Worm (Caenorhabditis elegans) whole organism, L1 larva: Measurements from ENCODE around the gene F12A10.9.

Experiments used
- C04F5.9 ChIP-seq: sonication (generic microtip); optimal IDR thresholded peaks from 2 replicates; lab custom pipeline; 2016; ENCODE audit warnings: missing genetic modification characterization, missing compliant biosample characterization
- C16A3.4 ChIP-seq: fragments of 150-350 bp; optimal IDR thresholded peaks from 2 replicates; lab custom pipeline; 2014; ENCODE audit warnings: missing biosample characterization, missing genetic modification characterization
- Y116A8C.19 ChIP-seq: sonication (generic microtip); optimal IDR thresholded peaks from 2 replicates; lab custom pipeline; 2016; ENCODE audit warnings: missing compliant biosample characterization, missing genetic modification characterization, borderline replicate concordance
- aha-1 ChIP-seq: fragments of 150-350 bp; optimal IDR thresholded peaks from 2 replicates; lab custom pipeline; 2014; ENCODE audit warnings: missing biosample characterization, missing genetic modification characterization
- alr-1 ChIP-seq: fragments of 200-800 bp; sonication (Bioruptor generic); optimal IDR thresholded peaks from 2 replicates; lab custom pipeline; 2018; ENCODE audit warnings: borderline replicate concordance, mild to moderate bottlenecking, missing genetic modification characterization, missing compliant biosample characterization
- aly-2 ChIP-seq: fragments of 150-350 bp; optimal IDR thresholded peaks from 2 replicates; lab custom pipeline; 2014; ENCODE audit warnings: missing biosample characterization, missing genetic modification characterization
- ama-1 ChIP-seq: fragments of 150-350 bp; optimal IDR thresholded peaks from 2 replicates; lab custom pipeline; 2014
- blmp-1 ChIP-seq: fragments of 150-350 bp; optimal IDR thresholded peaks from 2 replicates; lab custom pipeline; 2014; ENCODE audit warnings: missing biosample characterization, missing genetic modification characterization
- ceh-82 ChIP-seq, 3 experiments: fragments of 150-350 bp in 1 of 3; sonication (generic microtip) in 2 of 3; optimal IDR thresholded peaks; 2 replicates each; lab custom pipeline; 2014 to 2017; ENCODE audit warnings: missing biosample characterization in 3 of 3, missing genetic modification characterization in 3 of 3
- ceh-88 ChIP-seq: fragments of 200-800 bp; sonication (Bioruptor generic); IDR thresholded peaks from 2 replicates; pipeline ENCODE4 v1.3.6; 2022; ENCODE audit warnings: missing genetic modification characterization, missing compliant biosample characterization
- ceh-90 ChIP-seq: sonication (generic microtip); optimal IDR thresholded peaks from 2 replicates; lab custom pipeline; 2016; ENCODE audit warnings: missing genetic modification characterization, missing compliant biosample characterization
- ces-1 ChIP-seq: fragments of 150-350 bp; optimal IDR thresholded peaks from 2 replicates; lab custom pipeline; 2014; ENCODE audit warnings: missing biosample characterization, missing genetic modification reagents, missing genetic modification characterization
- efl-1 ChIP-seq, 4 experiments: fragments of 150-350 bp; optimal IDR thresholded peaks in 3 of 4; peaks in 1 of 4; 1 replicate in 1 of 4; 2 replicates in 3 of 4; lab custom pipeline; 2014; ENCODE audit warnings: missing biosample characterization in 2 of 4, missing genetic modification characterization in 2 of 4, missing genetic modification reagents in 2 of 4
- efl-3 ChIP-seq: fragments of 200-800 bp; sonication (Bioruptor generic); optimal IDR thresholded peaks from 2 replicates; lab custom pipeline; 2018; ENCODE audit warnings: mild to moderate bottlenecking, missing genetic modification characterization, missing compliant biosample characterization
- egl-13 ChIP-seq: sonication (generic microtip); optimal IDR thresholded peaks from 2 replicates; lab custom pipeline; 2016; ENCODE audit warnings: missing genotype, missing genetic modification reagents, missing genetic modification characterization, missing compliant biosample characterization
- egl-27 ChIP-seq, 2 experiments: fragments of 150-350 bp in 1 of 2; sonication (generic microtip); optimal IDR thresholded peaks; 3 replicates each; lab custom pipeline; 2017 to 2018; ENCODE audit warnings: missing biosample characterization in 2 of 2, missing genetic modification characterization in 2 of 2, missing genetic modification reagents in 2 of 2
- ets-5 ChIP-seq: fragments of 200-800 bp; sonication (Bioruptor generic); IDR thresholded peaks from 2 replicates; pipeline ENCODE4 v1.3.6; 2022; ENCODE audit warnings: missing genetic modification characterization, missing compliant biosample characterization
- fkh-10 ChIP-seq: sonication (generic microtip); optimal IDR thresholded peaks from 2 replicates; lab custom pipeline; 2017; ENCODE audit warnings: missing biosample characterization, missing genetic modification reagents, missing genetic modification characterization
- fkh-8 ChIP-seq: sonication (generic microtip); optimal IDR thresholded peaks from 2 replicates; lab custom pipeline; 2016; ENCODE audit warnings: mild to moderate bottlenecking, missing genetic modification characterization, missing compliant biosample characterization
- grh-1 ChIP-seq: fragments of 200-800 bp; sonication (Bioruptor generic); IDR thresholded peaks from 2 replicates; pipeline ENCODE4 v1.3.6; 2022; ENCODE audit warnings: missing genetic modification reagents, missing genetic modification characterization, missing compliant biosample characterization
- hlh-17 ChIP-seq: fragments of 200-800 bp; sonication (Bioruptor generic); optimal IDR thresholded peaks from 2 replicates; lab custom pipeline; 2018; ENCODE audit warnings: missing genetic modification characterization, mild to moderate bottlenecking, missing compliant biosample characterization, moderate library complexity, borderline replicate concordance
- hpl-2 ChIP-seq: fragments of 150-350 bp; optimal IDR thresholded peaks from 2 replicates; lab custom pipeline; 2014; ENCODE audit warnings: missing biosample characterization, missing genetic modification reagents, missing genetic modification characterization
- irx-1 ChIP-seq: sonication (generic microtip); optimal IDR thresholded peaks from 2 replicates; lab custom pipeline; 2016; ENCODE audit warnings: missing genetic modification characterization, missing compliant biosample characterization
- lin-13 ChIP-seq: fragments of 150-350 bp; optimal IDR thresholded peaks from 2 replicates; lab custom pipeline; 2014; ENCODE audit warnings: missing biosample characterization, missing genetic modification reagents, missing genetic modification characterization
- lin-14 ChIP-seq: fragments of 200-800 bp; sonication (Bioruptor generic); optimal IDR thresholded peaks from 2 replicates; lab custom pipeline; 2018; ENCODE audit warnings: mild to moderate bottlenecking, missing genetic modification characterization, moderate library complexity, missing compliant biosample characterization
- lin-15B ChIP-seq: fragments of 150-350 bp; sonication (generic microtip); optimal IDR thresholded peaks from 3 replicates; lab custom pipeline; 2014; ENCODE audit warnings: missing biosample characterization, missing genetic modification characterization
- lin-35 ChIP-seq, 2 experiments: fragments of 150-350 bp; optimal IDR thresholded peaks; 2 replicates each; lab custom pipeline; 2014; ENCODE audit warnings: missing biosample characterization in 2 of 2, missing genetic modification characterization in 2 of 2, missing genetic modification reagents in 2 of 2
- lin-39 ChIP-seq: fragments of 150-350 bp; optimal IDR thresholded peaks from 2 replicates; lab custom pipeline; 2014; ENCODE audit warnings: missing biosample characterization, missing genetic modification reagents, missing genetic modification characterization
- mab-9 ChIP-seq: fragments of 200-800 bp; sonication (Bioruptor generic); IDR thresholded peaks from 2 replicates; pipeline ENCODE4 v1.3.6; 2022; ENCODE audit warnings: missing genetic modification reagents, missing genetic modification characterization, missing compliant biosample characterization
- mef-2 ChIP-seq: fragments of 150-350 bp; optimal IDR thresholded peaks from 2 replicates; lab custom pipeline; 2014; ENCODE audit warnings: missing biosample characterization, missing genetic modification characterization
- mep-1 ChIP-seq: fragments of 150-350 bp; optimal IDR thresholded peaks from 2 replicates; lab custom pipeline; 2014; ENCODE audit warnings: missing biosample characterization, missing genetic modification characterization
- nhr-11 ChIP-seq: fragments of 150-350 bp; optimal IDR thresholded peaks from 2 replicates; lab custom pipeline; 2014; ENCODE audit warnings: missing biosample characterization, missing genetic modification characterization
- nhr-12 ChIP-seq: sonication (generic microtip); optimal IDR thresholded peaks from 2 replicates; lab custom pipeline; 2017; ENCODE audit warnings: missing biosample characterization, missing genetic modification characterization
- nhr-237 ChIP-seq: fragments of 150-350 bp; optimal IDR thresholded peaks from 2 replicates; lab custom pipeline; 2014; ENCODE audit warnings: missing biosample characterization, missing genetic modification characterization
- nhr-28 ChIP-seq: fragments of 150-350 bp; optimal IDR thresholded peaks from 2 replicates; lab custom pipeline; 2014; ENCODE audit warnings: missing biosample characterization, missing genetic modification characterization
- nhr-47 ChIP-seq: sonication (generic microtip); optimal IDR thresholded peaks from 2 replicates; lab custom pipeline; 2016; ENCODE audit warnings: mild to moderate bottlenecking, missing genetic modification characterization, moderate library complexity, missing compliant biosample characterization
- nhr-71 ChIP-seq: sonication (generic microtip); optimal IDR thresholded peaks from 2 replicates; lab custom pipeline; 2016; ENCODE audit warnings: mild to moderate bottlenecking, missing genetic modification characterization, moderate library complexity, missing compliant biosample characterization
- nhr-76 ChIP-seq: sonication (generic microtip); optimal IDR thresholded peaks from 2 replicates; lab custom pipeline; 2017; ENCODE audit warnings: missing biosample characterization, missing genetic modification characterization
- pag-3 ChIP-seq: sonication (generic microtip); optimal IDR thresholded peaks from 2 replicates; lab custom pipeline; 2017; ENCODE audit warnings: missing genetic modification characterization, mild to moderate bottlenecking, missing compliant biosample characterization, antibody characterized with exemption, borderline replicate concordance; ENCODE audit not compliant: insufficient read depth
- pax-3 ChIP-seq: fragments of 200-800 bp; sonication (Bioruptor generic); optimal IDR thresholded peaks from 2 replicates; lab custom pipeline; 2018; ENCODE audit warnings: mild to moderate bottlenecking, missing genetic modification characterization, moderate library complexity, missing compliant biosample characterization
- pqm-1 ChIP-seq: sonication (generic microtip); optimal IDR thresholded peaks from 3 replicates; lab custom pipeline; 2017; ENCODE audit warnings: missing biosample characterization, missing genetic modification characterization
- rnt-1 ChIP-seq: sonication (generic microtip); optimal IDR thresholded peaks from 2 replicates; lab custom pipeline; 2016; ENCODE audit warnings: mild to moderate bottlenecking, missing genetic modification characterization, moderate library complexity, missing compliant biosample characterization
- skn-1 ChIP-seq: fragments of 150-350 bp; optimal IDR thresholded peaks from 2 replicates; lab custom pipeline; 2014; ENCODE audit warnings: missing biosample characterization, missing genetic modification characterization
- snpc-4 ChIP-seq: fragments of 150-350 bp; optimal IDR thresholded peaks from 2 replicates; lab custom pipeline; 2014; ENCODE audit warnings: missing biosample characterization, missing genetic modification characterization
- sptf-1 ChIP-seq: fragments of 150-350 bp; optimal IDR thresholded peaks from 2 replicates; lab custom pipeline; 2014; ENCODE audit warnings: missing biosample characterization, missing genetic modification characterization
- swsn-7 ChIP-seq: sonication (generic microtip); optimal IDR thresholded peaks from 2 replicates; lab custom pipeline; 2016; ENCODE audit warnings: missing genetic modification characterization, missing compliant biosample characterization
- tlp-1 ChIP-seq: fragments of 150-350 bp; optimal IDR thresholded peaks from 2 replicates; lab custom pipeline; 2014; ENCODE audit warnings: missing biosample characterization, missing genetic modification characterization
- unc-130 ChIP-seq: fragments of 150-350 bp; optimal IDR thresholded peaks from 2 replicates; lab custom pipeline; 2017; ENCODE audit warnings: missing biosample characterization, missing genetic modification characterization, inconsistent platforms
- unc-86 ChIP-seq: sonication (generic microtip); optimal IDR thresholded peaks from 2 replicates; lab custom pipeline; 2016; ENCODE audit warnings: missing genetic modification characterization, missing compliant biosample characterization
- vab-15 ChIP-seq: sonication (generic microtip); optimal IDR thresholded peaks from 2 replicates; lab custom pipeline; 2017; ENCODE audit warnings: missing genotype, mild to moderate bottlenecking, missing genetic modification characterization, missing compliant biosample characterization
- xbp-1 ChIP-seq: sonication (generic microtip); optimal IDR thresholded peaks from 2 replicates; lab custom pipeline; 2016; ENCODE audit warnings: missing genetic modification characterization, missing compliant biosample characterization
- zag-1 ChIP-seq: fragments of 150-350 bp; optimal IDR thresholded peaks from 2 replicates; lab custom pipeline; 2014; ENCODE audit warnings: missing biosample characterization, missing genetic modification characterization
- zip-4 ChIP-seq: fragments of 200-800 bp; sonication (Bioruptor generic); optimal IDR thresholded peaks from 2 replicates; lab custom pipeline; 2018; ENCODE audit warnings: mild to moderate bottlenecking, missing genetic modification characterization, moderate library complexity, missing compliant biosample characterization
- ztf-11 ChIP-seq, 2 experiments: sonication (generic microtip); optimal IDR thresholded peaks; 2 replicates each; lab custom pipeline; 2016 to 2017; ENCODE audit warnings: missing genetic modification characterization in 2 of 2, missing biosample characterization in 1 of 2, missing compliant biosample characterization in 1 of 2

The F12A10.9 gene

ce11 chrII:5544145-5544515, 45.6 kb downstream of the F12A10.9 start:
- TF ChIP-seq mep-1 (tag; lab: Kevin White, UChicago) (no peak), ama-1 (lab: Kevin White, UChicago) (peak; percentile 97), zag-1 (tag; lab: Kevin White, UChicago) (no peak), nhr-12 (no peak), irx-1 (no peak), nhr-76 (tag; lab: Kevin White, UChicago) (peak; percentile 9), lin-35 (GFP tag; optimal IDR thresholded peaks at IDR 0.05; lab: Kevin White, UChicago) (peak; percentile 15 to 59), lin-13 (GFP tag; lab: Kevin White, UChicago) (peak; percentile 31), C04F5.9 (tag; lab: Kevin White, UChicago) (peak; percentile 57), egl-27 (tag; optimal IDR thresholded peaks at IDR 0.05; lab: Kevin White, UChicago) (no peak), nhr-11 (tag; lab: Kevin White, UChicago) (no peak), pag-3 (tag; lab: Kevin White, UChicago) (no peak), aha-1 (tag; lab: Kevin White, UChicago) (no peak), ceh-82 (tag; optimal IDR thresholded peaks at IDR 0.05; lab: Kevin White, UChicago) (peak in 1 of 3 experiments; percentile 29), lin-39 (tag; lab: Kevin White, UChicago) (peak; percentile 70), mab-9 (GFP tag; lab: Robert Waterston, UW) (no peak), pax-3 (tag; lab: Kevin White, UChicago) (no peak), lin-14 (peak; percentile 32), efl-3 (no peak), fkh-10 (GFP tag; lab: Kevin White, UChicago) (no peak), hpl-2 (no peak), rnt-1 (tag; lab: Kevin White, UChicago) (peak; percentile 91), hlh-17 (GFP tag; lab: Kevin White, UChicago) (no peak), tlp-1 (tag; lab: Kevin White, UChicago) (no peak), fkh-8 (tag; lab: Kevin White, UChicago) (no peak), grh-1 (GFP tag; lab: Robert Waterston, UW) (no peak), swsn-7 (tag; lab: Kevin White, UChicago) (peak; percentile 95), sptf-1 (tag; lab: Kevin White, UChicago) (no peak), unc-130 (no peak), nhr-28 (no peak), ztf-11 (tag; optimal IDR thresholded peaks at IDR 0.05; lab: Kevin White, UChicago) (no peak), alr-1 (no peak), nhr-237 (tag; lab: Kevin White, UChicago) (no peak), ces-1 (GFP tag; lab: Kevin White, UChicago) (no peak), aly-2 (no peak), unc-86 (tag; lab: Kevin White, UChicago) (no peak), nhr-47 (tag; lab: Kevin White, UChicago) (peak; percentile 53), pqm-1 (no peak), zip-4 (GFP tag; lab: Kevin White, UChicago) (no peak), ets-5 (GFP tag; lab: Robert Waterston, UW) (no peak), blmp-1 (tag; lab: Kevin White, UChicago) (no peak), egl-13 (tag; lab: Kevin White, UChicago) (no peak), snpc-4 (tag; lab: Kevin White, UChicago) (peak; percentile 98), lin-15B (no peak), skn-1 (tag; lab: Kevin White, UChicago) (peak; percentile 26), C16A3.4 (tag; lab: Kevin White, UChicago) (peak; percentile 63), efl-1 (optimal IDR thresholded peaks at IDR 0.05; lab: Kevin White, UChicago) (peak; percentile 33 to 37), efl-1 (GFP tag; optimal IDR thresholded peaks at IDR 0.05 in 1 of 2; lab: Kevin White, UChicago) (peak in 1 of 2 experiments; percentile 91), ceh-90 (tag; lab: Kevin White, UChicago) (no peak), nhr-71 (peak; percentile 79), xbp-1 (tag; lab: Kevin White, UChicago) (peak; percentile 27), mef-2 (tag; lab: Kevin White, UChicago) (no peak), ceh-88 (GFP tag; lab: Robert Waterston, UW) (no peak), Y116A8C.19 (tag; lab: Kevin White, UChicago) (no peak), vab-15 (tag; lab: Kevin White, UChicago) (no peak)
